Worm (Caenorhabditis elegans) whole organism, L1 larva: ENCODE data around the gene ift-139.

ENCODE experiments used
- blmp-1 ChIP-seq: fragments of 150-350 bp; optimal IDR thresholded peaks from 2 replicates; lab custom pipeline; 2014; ENCODE audit warnings: missing biosample characterization, missing genetic modification characterization
- dsc-1 ChIP-seq: sonication (generic microtip); optimal IDR thresholded peaks from 2 replicates; lab custom pipeline; 2016; ENCODE audit warnings: mild to moderate bottlenecking, missing genetic modification characterization, missing compliant biosample characterization
- irx-1 ChIP-seq: sonication (generic microtip); optimal IDR thresholded peaks from 2 replicates; lab custom pipeline; 2016; ENCODE audit warnings: missing genetic modification characterization, missing compliant biosample characterization
- lin-14 ChIP-seq: fragments of 200-800 bp; sonication (Bioruptor generic); optimal IDR thresholded peaks from 2 replicates; lab custom pipeline; 2018; ENCODE audit warnings: mild to moderate bottlenecking, missing genetic modification characterization, moderate library complexity, missing compliant biosample characterization
- lin-35 ChIP-seq, 2 experiments: fragments of 150-350 bp; optimal IDR thresholded peaks; 2 replicates each; lab custom pipeline; 2014; ENCODE audit warnings: missing biosample characterization in 2 of 2, missing genetic modification characterization in 2 of 2, missing genetic modification reagents in 2 of 2
- lsy-2 ChIP-seq, 2 experiments: fragments of 150-350 bp; optimal IDR thresholded peaks; 2 replicates each; lab custom pipeline; 2014; ENCODE audit warnings: missing biosample characterization in 2 of 2, missing genetic modification characterization in 2 of 2
- nhr-11 ChIP-seq: fragments of 150-350 bp; optimal IDR thresholded peaks from 2 replicates; lab custom pipeline; 2014; ENCODE audit warnings: missing biosample characterization, missing genetic modification characterization
- nhr-20 ChIP-seq: sonication (generic microtip); optimal IDR thresholded peaks from 2 replicates; lab custom pipeline; 2016; ENCODE audit warnings: mild to moderate bottlenecking, missing genetic modification characterization, missing compliant biosample characterization
- nhr-85 ChIP-seq: sonication (generic microtip); peaks from one replicate; lab custom pipeline; 2016; ENCODE audit warnings: missing genetic modification characterization, inconsistent platforms, missing compliant biosample characterization
- nhr-90 ChIP-seq: sonication (generic microtip); optimal IDR thresholded peaks from 2 replicates; lab custom pipeline; 2016; ENCODE audit warnings: mild to moderate bottlenecking, missing genetic modification characterization, missing compliant biosample characterization; ENCODE audit not compliant: poor library complexity
- snu-23 ChIP-seq: sonication (generic microtip); optimal IDR thresholded peaks from 2 replicates; lab custom pipeline; 2016; ENCODE audit warnings: missing genetic modification characterization, missing compliant biosample characterization
- swsn-7 ChIP-seq: sonication (generic microtip); optimal IDR thresholded peaks from 2 replicates; lab custom pipeline; 2016; ENCODE audit warnings: missing genetic modification characterization, missing compliant biosample characterization

ift-139 gene

ce11 chrIII:5982753-5983390 lies 56.4 kb downstream of the ift-139 start:
- TF ChIP-seq irx-1, result no peak
- TF ChIP-seq lin-14 (GFP tag; lab: Kevin White, UChicago), result peak; percentile 77
- TF ChIP-seq nhr-20 (tag; lab: Kevin White, UChicago), result peak; percentile 9
- no peak for TF ChIP-seq dsc-1 (tag; lab: Kevin White, UChicago)
- TF ChIP-seq swsn-7 (tag; lab: Kevin White, UChicago), result peak; percentile 8
- TF ChIP-seq nhr-11 (tag; lab: Kevin White, UChicago), result no peak
- TF ChIP-seq lin-35 (GFP tag; optimal IDR thresholded peaks at IDR 0.05; lab: Kevin White, UChicago), result peak in 1 of 2 experiments; percentile 20
- TF ChIP-seq nhr-85 (tag; lab: Kevin White, UChicago), result peak; percentile 81
- TF ChIP-seq snu-23 (GFP tag; lab: Kevin White, UChicago), result peak; percentile 13
- peak in 1 of 2 experiments; percentile 24 for TF ChIP-seq lsy-2 (tag; optimal IDR thresholded peaks at IDR 0.05; lab: Kevin White, UChicago)
- TF ChIP-seq blmp-1 (tag; lab: Kevin White, UChicago), result peak; percentile 47
- peak; percentile 1 for TF ChIP-seq nhr-90 (tag; lab: Kevin White, UChicago)
- TF ChIP-seq, all 84 proteins: peak for 9
